Worm (Caenorhabditis elegans) whole organism, L4 larva: ENCODE data around the gene arl-3.

Experiments
- aly-2 ChIP-seq: sonication (generic microtip); optimal IDR thresholded peaks from 2 replicates; lab custom pipeline; 2018; ENCODE audit warnings: missing biosample characterization, missing genetic modification characterization
- daf-12 ChIP-seq: fragments of 150-350 bp; optimal IDR thresholded peaks from 2 replicates; lab custom pipeline; 2014; ENCODE audit warnings: missing biosample characterization, missing genetic modification reagents, missing genetic modification characterization
- daf-16 ChIP-seq, 3 experiments: sonication (generic microtip); optimal IDR thresholded peaks; 2 replicates each; lab custom pipeline; 2016 to 2017; ENCODE audit warnings: missing genetic modification characterization in 3 of 3, missing genetic modification reagents in 3 of 3, mild to moderate bottlenecking in 2 of 3, missing compliant biosample characterization in 2 of 3, missing biosample characterization in 1 of 3, moderate library complexity in 1 of 3
- egl-27 ChIP-seq: sonication (generic microtip); optimal IDR thresholded peaks from 3 replicates; lab custom pipeline; 2017; ENCODE audit warnings: missing biosample characterization, missing genetic modification reagents, missing genetic modification characterization
- egl-43 ChIP-seq: fragments of 200-800 bp; sonication (Bioruptor generic); IDR thresholded peaks from 2 replicates; pipeline ENCODE4 v1.3.6; 2022; ENCODE audit warnings: missing genetic modification reagents, missing genetic modification characterization, missing compliant biosample characterization
- hif-1 ChIP-seq, 2 experiments: sonication (generic microtip); optimal IDR thresholded peaks; 2 replicates each; lab custom pipeline; 2016 to 2017; ENCODE audit warnings: missing compliant biosample characterization in 2 of 2, missing genetic modification characterization in 2 of 2, missing genetic modification reagents in 2 of 2, missing genotype in 2 of 2, mild to moderate bottlenecking in 1 of 2
- nhr-28 ChIP-seq: fragments of 150-350 bp; optimal IDR thresholded peaks from 2 replicates; lab custom pipeline; 2014; ENCODE audit warnings: missing biosample characterization, missing genetic modification characterization
- nhr-41 ChIP-seq: fragments of 200-800 bp; sonication (Bioruptor generic); IDR thresholded peaks from 2 replicates; pipeline ENCODE4 v1.3.6; 2022; ENCODE audit warnings: missing genetic modification reagents, missing genetic modification characterization, missing compliant biosample characterization
- skn-1 ChIP-seq: fragments of 150-350 bp; optimal IDR thresholded peaks from 2 replicates; lab custom pipeline; 2014; ENCODE audit warnings: missing biosample characterization, missing genetic modification characterization
- vab-7 ChIP-seq: fragments of 200-800 bp; sonication (Bioruptor generic); IDR thresholded peaks from 2 replicates; pipeline ENCODE4 v1.3.6; 2022; ENCODE audit warnings: missing genetic modification reagents, missing genetic modification characterization, missing compliant biosample characterization
- ztf-7 ChIP-seq: fragments of 150-350 bp; optimal IDR thresholded peaks from 2 replicates; lab custom pipeline; 2014; ENCODE audit warnings: missing biosample characterization, missing genetic modification characterization

DNA sequence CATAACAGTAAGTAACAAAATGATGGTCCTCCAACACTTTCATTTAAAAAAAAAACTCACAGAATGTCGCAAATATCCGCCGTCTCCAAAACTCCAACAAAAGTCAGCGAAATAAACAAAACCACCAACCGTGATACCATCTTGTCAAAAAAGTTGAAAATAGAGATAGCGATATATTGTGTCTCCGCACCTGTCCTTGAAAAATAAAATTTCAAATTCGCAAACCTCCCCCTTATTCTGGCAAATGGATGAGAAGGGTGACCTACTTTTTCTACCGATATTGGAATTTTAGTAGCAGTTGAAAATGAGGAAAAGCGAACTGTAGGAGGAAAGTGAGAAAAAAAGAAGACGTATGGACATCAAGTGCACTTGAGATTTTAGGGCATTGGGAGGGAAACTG, 793 bp upstream of the arl-3 start, which contains the start of gene F19H8.2:
- TF ChIP-seq daf-12 (tag; lab: Kevin White, UChicago) (no peak), egl-27 (no peak), skn-1 (no peak), ztf-7 (tag; lab: Kevin White, UChicago) (no peak), vab-7 (GFP tag; lab: Robert Waterston, UW) (no peak), aly-2 (no peak), egl-43 (GFP tag; lab: Robert Waterston, UW) (no peak), daf-16 (GFP tag; optimal IDR thresholded peaks at IDR 0.05; lab: Kevin White, UChicago) (no peak), daf-16 (tag; optimal IDR thresholded peaks at IDR 0.05; lab: Kevin White, UChicago) (peak; percentile 19), nhr-28 (tag; lab: Kevin White, UChicago) (no peak), nhr-41 (GFP tag; lab: Robert Waterston, UW) (no peak), hif-1 (tag; optimal IDR thresholded peaks at IDR 0.05; lab: Kevin White, UChicago) (no peak)
